Fruit fly (Drosophila melanogaster) whole organism, embryonic: ENCODE results near the gene CG3009.
A peak's percentile ranks its signal among the peaks of the same experiment; 100 is the strongest.

Experiments used
- Ada2b ChIP-seq: fragments of 200-800 bp; sonication (Bioruptor generic); IDR thresholded peaks from 2 replicates; pipeline ENCODE4 v1.3.6; 2022; ENCODE audit warnings: missing biosample characterization, missing genetic modification characterization
- Bgb ChIP-seq: fragments of 200-800 bp; sonication (Bioruptor generic); IDR thresholded peaks from 2 replicates; pipeline ENCODE4 v1.3.6; 2022; ENCODE audit warnings: missing biosample characterization, missing genetic modification characterization; ENCODE audit not compliant: partially characterized antibody
- CG11723 ChIP-seq: fragments of 200-800 bp; sonication (Bioruptor generic); optimal IDR thresholded peaks from 2 replicates; lab custom pipeline; 2017; ENCODE audit warnings: missing biosample characterization, mild to moderate bottlenecking, missing genetic modification characterization
- CG12744 ChIP-seq: fragments of 200-800 bp; sonication (Bioruptor generic); optimal IDR thresholded peaks from 2 replicates; lab custom pipeline; 2016; ENCODE audit warnings: missing biosample characterization, missing genetic modification characterization
- CG13287 ChIP-seq: fragments of 200-800 bp; sonication (Bioruptor generic); IDR thresholded peaks from 2 replicates; pipeline ENCODE4 v1.3.6; 2022; ENCODE audit warnings: missing biosample characterization, missing genetic modification characterization; ENCODE audit not compliant: partially characterized antibody
- CG14710 ChIP-seq: fragments of 200-800 bp; sonication (Bioruptor generic); optimal IDR thresholded peaks from 3 replicates; lab custom pipeline; 2019; ENCODE audit warnings: missing biosample characterization, mild to moderate bottlenecking, missing genetic modification characterization, moderate library complexity
- CG17186 ChIP-seq: fragments of 200-800 bp; sonication (Bioruptor generic); optimal IDR thresholded peaks from 3 replicates; lab custom pipeline; 2017; ENCODE audit warnings: missing biosample characterization, missing genetic modification reagents, missing genetic modification characterization
- CG17912 ChIP-seq: fragments of 200-800 bp; sonication (Bioruptor generic); optimal IDR thresholded peaks from 2 replicates; lab custom pipeline; 2018; ENCODE audit warnings: missing biosample characterization, mild to moderate bottlenecking, missing genetic modification characterization
- CG2116 ChIP-seq: fragments of 200-800 bp; sonication (Bioruptor generic); optimal IDR thresholded peaks from 3 replicates; lab custom pipeline; 2018; ENCODE audit warnings: missing biosample characterization, mild to moderate bottlenecking, missing genetic modification characterization
- CG2129 ChIP-seq: fragments of 200-800 bp; sonication (Bioruptor generic); IDR thresholded peaks from 2 replicates; pipeline ENCODE4 v1.3.6; 2022; ENCODE audit warnings: missing biosample characterization, missing genetic modification characterization; ENCODE audit not compliant: partially characterized antibody
- CG2712 ChIP-seq: fragments of 200-800 bp; optimal IDR thresholded peaks from 3 replicates; lab custom pipeline; 2019; ENCODE audit warnings: missing biosample characterization, mild to moderate bottlenecking, missing genetic modification characterization, moderate library complexity
- CG3065 ChIP-seq: fragments of 200-800 bp; sonication (Bioruptor generic); optimal IDR thresholded peaks from 2 replicates; lab custom pipeline; 2016; ENCODE audit warnings: missing biosample characterization, missing genetic modification characterization
- CG42726 ChIP-seq: fragments of 200-800 bp; sonication (Bioruptor generic); IDR thresholded peaks from 2 replicates; pipeline ENCODE4 v1.3.6; 2022; ENCODE audit warnings: missing biosample characterization, missing genetic modification characterization; ENCODE audit not compliant: partially characterized antibody
- CG4328 ChIP-seq: fragments of 200-800 bp; sonication (Bioruptor generic); optimal IDR thresholded peaks from 3 replicates; lab custom pipeline; 2017; ENCODE audit warnings: missing biosample characterization, missing genetic modification reagents, missing genetic modification characterization
- CG6791 ChIP-seq: fragments of 200-800 bp; sonication (Bioruptor generic); IDR thresholded peaks from 3 replicates; pipeline ENCODE4 v1.3.6; 2022; ENCODE audit warnings: missing biosample characterization, missing genetic modification characterization; ENCODE audit not compliant: partially characterized antibody
- CG9727 ChIP-seq: fragments of 200-800 bp; sonication (Bioruptor generic); optimal IDR thresholded peaks from 3 replicates; lab custom pipeline; 2017; ENCODE audit warnings: missing biosample characterization, mild to moderate bottlenecking, missing genetic modification characterization
- D ChIP-seq, 2 experiments: fragments of 200-800 bp in 1 of 2; fragments of >200 bp in 1 of 2; sonication (Bioruptor generic) in 1 of 2; optimal IDR thresholded peaks; 2 replicates in 1 of 2; 3 replicates in 1 of 2; lab custom pipeline; 2017; ENCODE audit warnings: mild to moderate bottlenecking in 1 of 2, missing biosample characterization in 1 of 2, missing genetic modification characterization in 1 of 2, missing genetic modification reagents in 1 of 2
- Dfd ChIP-seq, 2 experiments: fragments of >200 bp; optimal IDR thresholded peaks; 2 replicates each; lab custom pipeline; 2017; ENCODE audit warnings: missing biosample characterization in 2 of 2, missing genetic modification characterization in 2 of 2
- Dll ChIP-seq: fragments of 200-800 bp; sonication (Bioruptor generic); IDR thresholded peaks from 4 replicates; pipeline ENCODE4 v1.3.6; 2022; ENCODE audit warnings: missing biosample characterization, missing genetic modification characterization; ENCODE audit not compliant: partially characterized antibody
- Doc3 ChIP-seq: fragments of 200-800 bp; sonication (Bioruptor generic); IDR thresholded peaks from 3 replicates; pipeline ENCODE4 v1.3.6; 2022; ENCODE audit warnings: missing biosample characterization, missing genetic modification characterization; ENCODE audit not compliant: partially characterized antibody
- E2f2 ChIP-seq: fragments of 200-800 bp; sonication (Bioruptor generic); IDR thresholded peaks from 2 replicates; pipeline ENCODE4 v1.3.6; 2022; ENCODE audit warnings: missing biosample characterization, missing genetic modification characterization
- GATAe ChIP-seq: fragments of 200-800 bp; sonication (Bioruptor generic); conservative IDR thresholded peaks from 2 replicates; pipeline ENCODE4 v1.3.6; 2022; ENCODE audit warnings: missing biosample characterization, missing genetic modification characterization
- Hr3 ChIP-seq: fragments of 200-800 bp; sonication (Bioruptor generic); optimal IDR thresholded peaks from 3 replicates; lab custom pipeline; 2016; ENCODE audit warnings: missing biosample characterization, missing genetic modification characterization
- Max ChIP-seq: fragments of 200-800 bp; sonication (Bioruptor generic); optimal IDR thresholded peaks from 2 replicates; lab custom pipeline; 2016; ENCODE audit warnings: missing biosample characterization, mild to moderate bottlenecking, missing genetic modification characterization
- Meics ChIP-seq: fragments of 200-800 bp; sonication (Bioruptor generic); optimal IDR thresholded peaks from 2 replicates; lab custom pipeline; 2017; ENCODE audit warnings: missing biosample characterization, mild to moderate bottlenecking, missing genetic modification characterization
- NK7.1 ChIP-seq: fragments of 200-800 bp; sonication (Bioruptor generic); optimal IDR thresholded peaks from 3 replicates; lab custom pipeline; 2016; ENCODE audit warnings: missing biosample characterization, missing genetic modification characterization
- Nf-YC ChIP-seq: fragments of 200-800 bp; optimal IDR thresholded peaks from 3 replicates; lab custom pipeline; 2019; ENCODE audit warnings: missing biosample characterization, mild to moderate bottlenecking, missing genetic modification characterization, moderate library complexity
- Opbp ChIP-seq: fragments of 200-800 bp; sonication (Bioruptor generic); IDR thresholded peaks from 3 replicates; pipeline ENCODE4 v1.3.6; 2022; ENCODE audit warnings: missing biosample characterization, missing genetic modification characterization; ENCODE audit not compliant: partially characterized antibody
- Rx ChIP-seq: fragments of 200-800 bp; sonication (Bioruptor generic); IDR thresholded peaks from 2 replicates; pipeline ENCODE4 v1.3.6; 2022; ENCODE audit warnings: missing biosample characterization, missing genetic modification characterization
- ac ChIP-seq: fragments of 200-800 bp; sonication (Bioruptor generic); optimal IDR thresholded peaks from 3 replicates; lab custom pipeline; 2017; ENCODE audit warnings: missing biosample characterization, mild to moderate bottlenecking, missing genetic modification characterization
- bbx ChIP-seq: fragments of 200-800 bp; sonication (Bioruptor generic); IDR thresholded peaks from 2 replicates; pipeline ENCODE4 v1.3.6; 2022; ENCODE audit warnings: missing biosample characterization, missing genetic modification characterization; ENCODE audit not compliant: partially characterized antibody
- bcd ChIP-seq: fragments of 200-800 bp; sonication (Bioruptor generic); optimal IDR thresholded peaks from 2 replicates; lab custom pipeline; 2017; ENCODE audit warnings: missing biosample characterization, mild to moderate bottlenecking, missing genetic modification characterization
- da ChIP-seq: fragments of 200-800 bp; sonication (Bioruptor generic); optimal IDR thresholded peaks from 2 replicates; lab custom pipeline; 2016; ENCODE audit warnings: missing biosample characterization, missing genetic modification characterization
- exex ChIP-seq: fragments of 200-800 bp; sonication (Bioruptor generic); optimal IDR thresholded peaks from 4 replicates; lab custom pipeline; 2018; ENCODE audit warnings: missing biosample characterization, mild to moderate bottlenecking, missing genetic modification characterization, moderate library complexity
- grn ChIP-seq: fragments of 200-800 bp; sonication (Bioruptor generic); optimal IDR thresholded peaks from 3 replicates; lab custom pipeline; 2017; ENCODE audit warnings: missing biosample characterization, missing genetic modification characterization
- gsb ChIP-seq: fragments of 200-800 bp; sonication (Bioruptor generic); IDR thresholded peaks from 2 replicates; pipeline ENCODE4 v1.3.6; 2022; ENCODE audit warnings: missing biosample characterization, missing genetic modification characterization
- ind ChIP-seq: fragments of 200-800 bp; sonication (Bioruptor generic); optimal IDR thresholded peaks from 3 replicates; lab custom pipeline; 2016; ENCODE audit warnings: missing biosample characterization, missing genetic modification characterization
- kah ChIP-seq: fragments of 200-800 bp; sonication (Bioruptor generic); optimal IDR thresholded peaks from 2 replicates; lab custom pipeline; 2018; ENCODE audit warnings: missing biosample characterization, mild to moderate bottlenecking, missing genetic modification characterization
- mld ChIP-seq: fragments of 200-800 bp; sonication (Bioruptor generic); IDR thresholded peaks from 3 replicates; pipeline ENCODE4 v1.3.6; 2022; ENCODE audit warnings: missing biosample characterization, missing genetic modification characterization; ENCODE audit not compliant: partially characterized antibody
- nerfin-2 ChIP-seq: fragments of 200-800 bp; sonication (Bioruptor generic); IDR thresholded peaks from 2 replicates; pipeline ENCODE4 v1.3.6; 2022; ENCODE audit warnings: missing biosample characterization, missing genetic modification characterization; ENCODE audit not compliant: partially characterized antibody
- onecut ChIP-seq: fragments of 200-800 bp; sonication (Bioruptor generic); IDR thresholded peaks from 2 replicates; pipeline ENCODE4 v1.3.6; 2022; ENCODE audit warnings: missing biosample characterization, missing genetic modification characterization
- phol ChIP-seq: fragments of 200-800 bp; sonication (Bioruptor generic); optimal IDR thresholded peaks from 3 replicates; lab custom pipeline; 2018; ENCODE audit warnings: missing biosample characterization, mild to moderate bottlenecking, missing genetic modification characterization, moderate library complexity
- slbo ChIP-seq: fragments of 200-800 bp; sonication (Bioruptor generic); IDR thresholded peaks from 2 replicates; pipeline ENCODE4 v1.3.6; 2022; ENCODE audit warnings: missing biosample characterization, missing genetic modification characterization
- sna ChIP-seq: fragments of 200-800 bp; sonication (Bioruptor generic); IDR thresholded peaks from 2 replicates; pipeline ENCODE4 v1.3.6; 2022; ENCODE audit warnings: missing biosample characterization, missing genetic modification characterization; ENCODE audit not compliant: partially characterized antibody
- sqz ChIP-seq: fragments of 200-800 bp; sonication (Bioruptor generic); optimal IDR thresholded peaks from 3 replicates; lab custom pipeline; 2018; ENCODE audit warnings: missing biosample characterization, mild to moderate bottlenecking, missing genetic modification characterization
- stwl ChIP-seq: fragments of 200-800 bp; sonication (Bioruptor generic); optimal IDR thresholded peaks from 3 replicates; lab custom pipeline; 2018; ENCODE audit warnings: missing biosample characterization, mild to moderate bottlenecking, missing genetic modification characterization, moderate library complexity
- tin ChIP-seq: fragments of 200-800 bp; sonication (Bioruptor generic); optimal IDR thresholded peaks from 3 replicates; lab custom pipeline; 2016; ENCODE audit warnings: missing biosample characterization, missing genetic modification characterization
- vnd ChIP-seq: fragments of 200-800 bp; sonication (Bioruptor generic); IDR thresholded peaks from 3 replicates; pipeline ENCODE4 v1.3.6; 2022; ENCODE audit warnings: missing biosample characterization, missing genetic modification characterization; ENCODE audit not compliant: partially characterized antibody
- zf30C ChIP-seq: fragments of 200-800 bp; sonication (Bioruptor generic); optimal IDR thresholded peaks from 3 replicates; lab custom pipeline; 2018; ENCODE audit warnings: missing biosample characterization, mild to moderate bottlenecking, missing genetic modification characterization

The CG3009 gene

dm6 chrX:4649751-4650150 is 16.7 kb downstream of the CG3009 start, which contains the start of the genes Cbp80 and Torsin (continued):
- peak; percentile 20 for TF ChIP-seq Nf-YC
- peak; percentile 1 for TF ChIP-seq CG9727 (GFP tag; lab: Kevin White, UChicago)
- peak; percentile 75 for TF ChIP-seq Opbp (GFP tag; lab: Robert Waterston, UW)
- peak; percentile 91 for TF ChIP-seq Doc3
- no peak for TF ChIP-seq da
- peak; percentile 54 for TF ChIP-seq E2f2 (GFP tag; lab: Robert Waterston, UW)
- TF ChIP-seq Dfd (GFP tag; optimal IDR thresholded peaks at IDR 0.05; lab: Kevin White, UChicago), result no peak
- TF ChIP-seq Rx (GFP tag; lab: Robert Waterston, UW), result no peak
- peak; percentile 84 for TF ChIP-seq CG6791
- TF ChIP-seq Max (GFP tag; lab: Kevin White, UChicago), result no peak
- TF ChIP-seq bbx (GFP tag; lab: Robert Waterston, UW), result peak; percentile 83
- peak; percentile 67 for TF ChIP-seq CG2129 (GFP tag; lab: Robert Waterston, UW)
- no peak for TF ChIP-seq Hr3 (GFP tag; lab: Kevin White, UChicago)
- peak; percentile 56 for TF ChIP-seq stwl
- TF ChIP-seq ac, result no peak
- 0 out of 2 replicates have a peak, but pooled peaks have one; percentile 9 for TF ChIP-seq Ada2b (GFP tag; lab: Robert Waterston, UW)
- peak; percentile 93 for TF ChIP-seq sna (GFP tag; lab: Robert Waterston, UW)
- TF ChIP-seq CG3065 (GFP tag; lab: Kevin White, UChicago), result no peak
- TF ChIP-seq mld, result peak; percentile 81
- no peak for TF ChIP-seq tin (GFP tag; lab: Kevin White, UChicago)
- peak; percentile 93 for TF ChIP-seq vnd (GFP tag; lab: Robert Waterston, UW)
- no peak for TF ChIP-seq GATAe (GFP tag; lab: Robert Waterston, UW)
- no peak for TF ChIP-seq CG4328 (GFP tag; lab: Kevin White, UChicago)
- TF ChIP-seq CG17186, result peak; percentile 45
- peak; percentile 93 for TF ChIP-seq nerfin-2 (GFP tag; lab: Robert Waterston, UW)
- TF ChIP-seq CG2116, result peak; percentile 77
- no peak for TF ChIP-seq CG17912 (GFP tag; lab: Kevin White, UChicago)
- peak; percentile 37 for TF ChIP-seq CG14710 (tag; lab: Kevin White, UChicago)
- TF ChIP-seq CG42726 (GFP tag; lab: Robert Waterston, UW), result peak; percentile 33; the same call in 1 of the 2 replicates
- TF ChIP-seq ind (GFP tag; lab: Kevin White, UChicago), result no peak
- TF ChIP-seq zf30C, result no peak
- peak; percentile 34 for TF ChIP-seq phol (tag; lab: Kevin White, UChicago)
- TF ChIP-seq CG2712, result no peak
- no peak for TF ChIP-seq gsb (GFP tag; lab: Robert Waterston, UW)
- TF ChIP-seq onecut (GFP tag; lab: Robert Waterston, UW), result no peak
- TF ChIP-seq kah (GFP tag; lab: Kevin White, UChicago), result no peak
- TF ChIP-seq slbo, result peak; percentile 48; the same call in 1 of the 2 replicates
- no peak for TF ChIP-seq exex (tag; lab: Kevin White, UChicago)
- TF ChIP-seq sqz, result peak; percentile 80
- TF ChIP-seq Dll (GFP tag; lab: Robert Waterston, UW), result peak; percentile 92
- peak; percentile 19 for TF ChIP-seq D (optimal IDR thresholded peaks at IDR 0.05; lab: Kevin White, UChicago)
- no peak for TF ChIP-seq D (GFP tag; optimal IDR thresholded peaks at IDR 0.05; lab: Kevin White, UChicago)
- no peak for TF ChIP-seq CG11723 (GFP tag; lab: Kevin White, UChicago)
- TF ChIP-seq grn, result no peak
- TF ChIP-seq Meics (GFP tag; lab: Kevin White, UChicago), result no peak
- TF ChIP-seq CG12744 (GFP tag; lab: Kevin White, UChicago), result no peak
- no peak for TF ChIP-seq bcd (GFP tag; lab: Kevin White, UChicago)
- peak; percentile 90 for TF ChIP-seq CG13287 (GFP tag; lab: Robert Waterston, UW)
- no peak for TF ChIP-seq NK7.1 (GFP tag; lab: Kevin White, UChicago)
- TF ChIP-seq Bgb (GFP tag; lab: Robert Waterston, UW), result peak; percentile 85
